Worm (Caenorhabditis elegans) whole organism, L1 larva: ENCODE measurements around the gene rpap-2.

Experiments used
- C04F5.9 ChIP-seq: sonication (generic microtip); optimal IDR thresholded peaks from 2 replicates; lab custom pipeline; 2016; ENCODE audit warnings: missing genetic modification characterization, missing compliant biosample characterization
- C16A3.4 ChIP-seq: fragments of 150-350 bp; optimal IDR thresholded peaks from 2 replicates; lab custom pipeline; 2014; ENCODE audit warnings: missing biosample characterization, missing genetic modification characterization
- F16B12.6 ChIP-seq: fragments of 150-350 bp; optimal IDR thresholded peaks from 2 replicates; lab custom pipeline; 2014; ENCODE audit warnings: missing biosample characterization, missing genetic modification characterization
- Y116A8C.19 ChIP-seq: sonication (generic microtip); optimal IDR thresholded peaks from 2 replicates; lab custom pipeline; 2016; ENCODE audit warnings: missing compliant biosample characterization, missing genetic modification characterization, borderline replicate concordance
- aly-2 ChIP-seq: fragments of 150-350 bp; optimal IDR thresholded peaks from 2 replicates; lab custom pipeline; 2014; ENCODE audit warnings: missing biosample characterization, missing genetic modification characterization
- ama-1 ChIP-seq: fragments of 150-350 bp; optimal IDR thresholded peaks from 2 replicates; lab custom pipeline; 2014
- ceh-63 ChIP-seq: fragments of 200-800 bp; sonication (Bioruptor generic); optimal IDR thresholded peaks from 2 replicates; lab custom pipeline; 2018; ENCODE audit warnings: mild to moderate bottlenecking, missing genetic modification characterization, missing compliant biosample characterization
- ceh-82 ChIP-seq, 3 experiments: fragments of 150-350 bp in 1 of 3; sonication (generic microtip) in 2 of 3; optimal IDR thresholded peaks; 2 replicates each; lab custom pipeline; 2014 to 2017; ENCODE audit warnings: missing biosample characterization in 3 of 3, missing genetic modification characterization in 3 of 3
- ceh-90 ChIP-seq: sonication (generic microtip); optimal IDR thresholded peaks from 2 replicates; lab custom pipeline; 2016; ENCODE audit warnings: missing genetic modification characterization, missing compliant biosample characterization
- ces-1 ChIP-seq: fragments of 150-350 bp; optimal IDR thresholded peaks from 2 replicates; lab custom pipeline; 2014; ENCODE audit warnings: missing biosample characterization, missing genetic modification reagents, missing genetic modification characterization
- dpl-1 ChIP-seq, 3 experiments: fragments of 150-350 bp in 2 of 3; sonication (generic microtip) in 1 of 3; optimal IDR thresholded peaks; 2 replicates each; lab custom pipeline; 2014 to 2017; ENCODE audit warnings: missing biosample characterization in 3 of 3, missing genetic modification characterization in 3 of 3, missing genetic modification reagents in 3 of 3
- efl-1 ChIP-seq, 4 experiments: fragments of 150-350 bp; optimal IDR thresholded peaks in 3 of 4; peaks in 1 of 4; 1 replicate in 1 of 4; 2 replicates in 3 of 4; lab custom pipeline; 2014; ENCODE audit warnings: missing biosample characterization in 2 of 4, missing genetic modification characterization in 2 of 4, missing genetic modification reagents in 2 of 4
- egl-13 ChIP-seq: sonication (generic microtip); optimal IDR thresholded peaks from 2 replicates; lab custom pipeline; 2016; ENCODE audit warnings: missing genotype, missing genetic modification reagents, missing genetic modification characterization, missing compliant biosample characterization
- egl-27 ChIP-seq, 2 experiments: fragments of 150-350 bp in 1 of 2; sonication (generic microtip); optimal IDR thresholded peaks; 3 replicates each; lab custom pipeline; 2017 to 2018; ENCODE audit warnings: missing biosample characterization in 2 of 2, missing genetic modification characterization in 2 of 2, missing genetic modification reagents in 2 of 2
- elt-3 ChIP-seq, 6 experiments: fragments of 150-350 bp in 1 of 6; sonication (generic microtip); optimal IDR thresholded peaks; 2 replicates each; lab custom pipeline; 2017 to 2018; ENCODE audit warnings: missing biosample characterization in 6 of 6, missing genetic modification characterization in 6 of 6, inconsistent platforms in 1 of 6
- fkh-10 ChIP-seq: sonication (generic microtip); optimal IDR thresholded peaks from 2 replicates; lab custom pipeline; 2017; ENCODE audit warnings: missing biosample characterization, missing genetic modification reagents, missing genetic modification characterization
- fkh-4 ChIP-seq: sonication (generic microtip); optimal IDR thresholded peaks from 2 replicates; lab custom pipeline; 2016; ENCODE audit warnings: missing compliant biosample characterization, missing genetic modification characterization, borderline replicate concordance
- fkh-8 ChIP-seq: sonication (generic microtip); optimal IDR thresholded peaks from 2 replicates; lab custom pipeline; 2016; ENCODE audit warnings: mild to moderate bottlenecking, missing genetic modification characterization, missing compliant biosample characterization
- jun-1 ChIP-seq: fragments of 150-350 bp; optimal IDR thresholded peaks from 2 replicates; lab custom pipeline; 2014; ENCODE audit warnings: missing biosample characterization, missing genetic modification reagents, missing genetic modification characterization
- lin-13 ChIP-seq: fragments of 150-350 bp; optimal IDR thresholded peaks from 2 replicates; lab custom pipeline; 2014; ENCODE audit warnings: missing biosample characterization, missing genetic modification reagents, missing genetic modification characterization
- lin-14 ChIP-seq: fragments of 200-800 bp; sonication (Bioruptor generic); optimal IDR thresholded peaks from 2 replicates; lab custom pipeline; 2018; ENCODE audit warnings: mild to moderate bottlenecking, missing genetic modification characterization, moderate library complexity, missing compliant biosample characterization
- lin-15B ChIP-seq: fragments of 150-350 bp; sonication (generic microtip); optimal IDR thresholded peaks from 3 replicates; lab custom pipeline; 2014; ENCODE audit warnings: missing biosample characterization, missing genetic modification characterization
- lsy-2 ChIP-seq, 2 experiments: fragments of 150-350 bp; optimal IDR thresholded peaks; 2 replicates each; lab custom pipeline; 2014; ENCODE audit warnings: missing biosample characterization in 2 of 2, missing genetic modification characterization in 2 of 2
- mab-9 ChIP-seq: fragments of 200-800 bp; sonication (Bioruptor generic); IDR thresholded peaks from 2 replicates; pipeline ENCODE4 v1.3.6; 2022; ENCODE audit warnings: missing genetic modification reagents, missing genetic modification characterization, missing compliant biosample characterization
- mdl-1 ChIP-seq, 2 experiments: fragments of 150-350 bp; optimal IDR thresholded peaks; 2 replicates each; lab custom pipeline; 2014 to 2017; ENCODE audit warnings: missing biosample characterization in 2 of 2, missing genetic modification characterization in 2 of 2, inconsistent platforms in 1 of 2
- mef-2 ChIP-seq: fragments of 150-350 bp; optimal IDR thresholded peaks from 2 replicates; lab custom pipeline; 2014; ENCODE audit warnings: missing biosample characterization, missing genetic modification characterization
- mep-1 ChIP-seq: fragments of 150-350 bp; optimal IDR thresholded peaks from 2 replicates; lab custom pipeline; 2014; ENCODE audit warnings: missing biosample characterization, missing genetic modification characterization
- nhr-19 ChIP-seq: fragments of 200-800 bp; sonication (Bioruptor generic); conservative IDR thresholded peaks from 2 replicates; pipeline ENCODE4 v1.3.6; 2022; ENCODE audit warnings: missing genetic modification characterization, missing compliant biosample characterization
- nhr-20 ChIP-seq: sonication (generic microtip); optimal IDR thresholded peaks from 2 replicates; lab custom pipeline; 2016; ENCODE audit warnings: mild to moderate bottlenecking, missing genetic modification characterization, missing compliant biosample characterization
- nhr-237 ChIP-seq: fragments of 150-350 bp; optimal IDR thresholded peaks from 2 replicates; lab custom pipeline; 2014; ENCODE audit warnings: missing biosample characterization, missing genetic modification characterization
- nhr-47 ChIP-seq: sonication (generic microtip); optimal IDR thresholded peaks from 2 replicates; lab custom pipeline; 2016; ENCODE audit warnings: mild to moderate bottlenecking, missing genetic modification characterization, moderate library complexity, missing compliant biosample characterization
- nhr-76 ChIP-seq: sonication (generic microtip); optimal IDR thresholded peaks from 2 replicates; lab custom pipeline; 2017; ENCODE audit warnings: missing biosample characterization, missing genetic modification characterization
- nhr-77 ChIP-seq: fragments of 150-350 bp; optimal IDR thresholded peaks from 2 replicates; lab custom pipeline; 2014; ENCODE audit warnings: missing biosample characterization, missing genetic modification characterization
- nhr-84 ChIP-seq: sonication (generic microtip); optimal IDR thresholded peaks from 2 replicates; lab custom pipeline; 2017; ENCODE audit warnings: missing biosample characterization, missing genetic modification characterization
- pag-3 ChIP-seq: sonication (generic microtip); optimal IDR thresholded peaks from 2 replicates; lab custom pipeline; 2017; ENCODE audit warnings: missing genetic modification characterization, mild to moderate bottlenecking, missing compliant biosample characterization, antibody characterized with exemption, borderline replicate concordance; ENCODE audit not compliant: insufficient read depth
- pax-3 ChIP-seq: fragments of 200-800 bp; sonication (Bioruptor generic); optimal IDR thresholded peaks from 2 replicates; lab custom pipeline; 2018; ENCODE audit warnings: mild to moderate bottlenecking, missing genetic modification characterization, moderate library complexity, missing compliant biosample characterization
- pqm-1 ChIP-seq: sonication (generic microtip); optimal IDR thresholded peaks from 3 replicates; lab custom pipeline; 2017; ENCODE audit warnings: missing biosample characterization, missing genetic modification characterization
- rnt-1 ChIP-seq: sonication (generic microtip); optimal IDR thresholded peaks from 2 replicates; lab custom pipeline; 2016; ENCODE audit warnings: mild to moderate bottlenecking, missing genetic modification characterization, moderate library complexity, missing compliant biosample characterization
- snpc-4 ChIP-seq: fragments of 150-350 bp; optimal IDR thresholded peaks from 2 replicates; lab custom pipeline; 2014; ENCODE audit warnings: missing biosample characterization, missing genetic modification characterization
- sup-37 ChIP-seq: fragments of 200-800 bp; sonication (Bioruptor generic); optimal IDR thresholded peaks from 2 replicates; lab custom pipeline; 2018; ENCODE audit warnings: mild to moderate bottlenecking, missing genetic modification characterization, missing compliant biosample characterization
- swsn-7 ChIP-seq: sonication (generic microtip); optimal IDR thresholded peaks from 2 replicates; lab custom pipeline; 2016; ENCODE audit warnings: missing genetic modification characterization, missing compliant biosample characterization
- tbx-2 ChIP-seq: sonication (generic microtip); optimal IDR thresholded peaks from 2 replicates; lab custom pipeline; 2016; ENCODE audit warnings: missing genetic modification characterization, missing compliant biosample characterization
- tlp-1 ChIP-seq: fragments of 150-350 bp; optimal IDR thresholded peaks from 2 replicates; lab custom pipeline; 2014; ENCODE audit warnings: missing biosample characterization, missing genetic modification characterization
- xbp-1 ChIP-seq: sonication (generic microtip); optimal IDR thresholded peaks from 2 replicates; lab custom pipeline; 2016; ENCODE audit warnings: missing genetic modification characterization, missing compliant biosample characterization
- zag-1 ChIP-seq: fragments of 150-350 bp; optimal IDR thresholded peaks from 2 replicates; lab custom pipeline; 2014; ENCODE audit warnings: missing biosample characterization, missing genetic modification characterization
- zip-4 ChIP-seq: fragments of 200-800 bp; sonication (Bioruptor generic); optimal IDR thresholded peaks from 2 replicates; lab custom pipeline; 2018; ENCODE audit warnings: mild to moderate bottlenecking, missing genetic modification characterization, moderate library complexity, missing compliant biosample characterization
- ztf-11 ChIP-seq, 2 experiments: sonication (generic microtip); optimal IDR thresholded peaks; 2 replicates each; lab custom pipeline; 2016 to 2017; ENCODE audit warnings: missing genetic modification characterization in 2 of 2, missing biosample characterization in 1 of 2, missing compliant biosample characterization in 1 of 2
- ztf-4 ChIP-seq: fragments of 150-350 bp; optimal IDR thresholded peaks from 2 replicates; lab custom pipeline; 2014; ENCODE audit warnings: missing biosample characterization, missing genetic modification characterization

rpap-2 gene

DNA sequence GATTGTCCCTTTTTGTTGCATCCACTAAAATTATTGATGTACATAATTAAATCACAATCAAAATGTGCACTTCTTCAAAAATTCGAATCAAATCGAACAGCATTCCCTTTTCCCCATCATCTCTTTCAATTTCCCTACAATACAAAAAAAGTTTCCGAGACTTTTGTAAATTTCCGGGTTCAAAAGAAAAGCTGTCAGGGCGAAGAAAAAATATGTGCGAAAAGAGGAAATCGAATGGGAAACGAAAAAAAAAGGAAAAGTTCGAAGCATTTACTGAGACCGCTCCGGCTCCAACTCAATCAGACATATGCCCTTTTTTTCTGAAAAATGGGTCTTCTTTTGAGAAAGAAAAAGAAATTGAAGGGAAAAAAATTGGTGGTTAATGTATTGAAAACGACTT is 18.6 kb upstream of the rpap-2 start:
- TF ChIP-seq egl-27 (tag; optimal IDR thresholded peaks at IDR 0.05; lab: Kevin White, UChicago) = no peak
- TF ChIP-seq lsy-2 (tag; optimal IDR thresholded peaks at IDR 0.05; lab: Kevin White, UChicago) = no peak
- TF ChIP-seq C04F5.9 = no peak
- no peak for TF ChIP-seq nhr-84 (tag; lab: Kevin White, UChicago)
- TF ChIP-seq fkh-8 (tag; lab: Kevin White, UChicago) = no peak
- peak; percentile 38 for TF ChIP-seq lin-14 (GFP tag; lab: Kevin White, UChicago)
- peak; percentile 51 for TF ChIP-seq fkh-10 (GFP tag; lab: Kevin White, UChicago)

DNA sequence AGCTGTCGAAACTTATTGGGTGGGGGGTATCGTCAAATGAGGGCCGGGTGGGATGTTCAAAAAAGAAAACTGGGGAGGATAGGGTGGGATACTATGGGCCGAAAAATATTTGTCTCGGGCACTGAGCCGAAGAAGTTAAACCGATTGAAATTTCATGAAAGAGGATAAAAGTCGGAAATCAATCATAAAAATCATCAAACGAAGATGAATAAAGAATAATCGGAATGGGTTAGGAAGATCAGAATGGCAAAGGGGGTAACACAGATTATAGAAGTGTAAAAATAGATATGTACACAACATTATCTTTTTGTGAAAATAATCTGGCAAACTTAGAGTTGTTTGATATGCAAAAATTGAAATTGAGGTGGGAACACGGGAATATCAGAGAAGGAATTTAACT is 12.2 kb upstream of the rpap-2 start:
- TF ChIP-seq nhr-47 (tag; lab: Kevin White, UChicago) (no peak), ceh-82 (tag; optimal IDR thresholded peaks at IDR 0.05; lab: Kevin White, UChicago) (no peak), lin-13 (GFP tag; lab: Kevin White, UChicago) (no peak), mdl-1 (tag; optimal IDR thresholded peaks at IDR 0.05; lab: Kevin White, UChicago) (no peak), aly-2 (no peak), egl-13 (tag; lab: Kevin White, UChicago) (no peak), elt-3 (tag; optimal IDR thresholded peaks at IDR 0.05; lab: Kevin White, UChicago) (no peak)

DNA sequence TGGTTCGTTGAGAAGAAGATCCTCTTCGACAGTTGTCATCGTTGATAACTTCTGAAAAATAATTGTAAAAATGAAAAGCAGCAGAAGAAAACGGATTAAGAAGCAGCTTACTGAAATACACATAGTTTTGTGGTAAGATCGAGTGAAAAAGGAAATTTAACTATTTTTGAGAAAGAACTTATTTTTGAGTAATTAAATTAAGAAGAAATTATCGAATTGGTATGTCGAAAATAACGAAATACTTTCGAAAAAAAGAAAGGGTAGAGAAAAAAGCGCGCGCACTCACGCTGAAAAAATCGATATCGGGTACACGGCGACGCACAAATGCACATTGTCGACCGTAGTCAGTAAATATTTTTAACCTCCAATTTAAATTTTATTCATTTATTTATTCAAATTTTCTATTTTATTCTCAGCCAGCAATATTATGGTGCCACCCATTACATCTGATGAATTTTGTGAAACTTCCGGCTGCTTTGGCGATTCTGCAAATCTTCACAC is 11.6 kb upstream of the rpap-2 start, which contains the start of the genes ZK643.5 and ZK643.2:
TSS of gene ZK643.5 (minus strand) at position 51 of the 501 bp plus-strand sequence.
TSS of gene ZK643.2 (plus strand) at position 395 of the 501 bp plus-strand sequence.
- no peak for TF ChIP-seq nhr-237 (tag; lab: Kevin White, UChicago)
- peak; percentile 26 to 72 (median 38) for TF ChIP-seq ceh-82 (tag; optimal IDR thresholded peaks at IDR 0.05; lab: Kevin White, UChicago)
- TF ChIP-seq swsn-7 (tag; lab: Kevin White, UChicago) = peak; percentile 74
- peak; percentile 75 to 86 (median 79) for TF ChIP-seq dpl-1 (GFP tag; optimal IDR thresholded peaks at IDR 0.05; lab: Kevin White, UChicago)
- no peak for TF ChIP-seq pqm-1 (tag; lab: Kevin White, UChicago)
- no peak for TF ChIP-seq mab-9
- no peak for TF ChIP-seq nhr-77 (tag; lab: Kevin White, UChicago)
- no peak for TF ChIP-seq lin-13 (GFP tag; lab: Kevin White, UChicago)
- peak; percentile 63 for TF ChIP-seq nhr-19 (GFP tag; lab: Robert Waterston, UW)
- no peak for TF ChIP-seq nhr-76
- TF ChIP-seq aly-2 = no peak
- no peak for TF ChIP-seq pax-3
- no peak for TF ChIP-seq fkh-4
- TF ChIP-seq zag-1 (tag; lab: Kevin White, UChicago) = no peak
- peak; percentile 68 for TF ChIP-seq rnt-1 (tag; lab: Kevin White, UChicago)
- peak; percentile 37 for TF ChIP-seq lin-15B (tag; lab: Kevin White, UChicago)
- peak; percentile 70 for TF ChIP-seq lin-14 (GFP tag; lab: Kevin White, UChicago)
- TF ChIP-seq jun-1 (tag; lab: Kevin White, UChicago) = no peak
- TF ChIP-seq egl-13 (tag; lab: Kevin White, UChicago) = peak; percentile 65
- peak; percentile 87 for TF ChIP-seq F16B12.6
- no peak for TF ChIP-seq pag-3 (tag; lab: Kevin White, UChicago)
- TF ChIP-seq lsy-2 (tag; optimal IDR thresholded peaks at IDR 0.05; lab: Kevin White, UChicago) = peak; percentile 92 to 98
- no peak for TF ChIP-seq ceh-90 (tag; lab: Kevin White, UChicago)
- no peak for TF ChIP-seq zip-4 (GFP tag; lab: Kevin White, UChicago)
- TF ChIP-seq tbx-2 (tag; lab: Kevin White, UChicago) = peak; percentile 72
- no peak for TF ChIP-seq snpc-4
- no peak for TF ChIP-seq ces-1 (GFP tag; lab: Kevin White, UChicago)
- peak; percentile 11 for TF ChIP-seq ztf-4 (tag; lab: Kevin White, UChicago)
- no peak for TF ChIP-seq mef-2 (tag; lab: Kevin White, UChicago)
- TF ChIP-seq ama-1 (lab: Kevin White, UChicago) = no peak
- peak; percentile 73 for TF ChIP-seq xbp-1 (tag; lab: Kevin White, UChicago)
- TF ChIP-seq mep-1 (tag; lab: Kevin White, UChicago) = peak; percentile 72
- no peak for TF ChIP-seq ceh-63 (GFP tag; lab: Kevin White, UChicago)
- TF ChIP-seq Y116A8C.19 = no peak
- TF ChIP-seq sup-37 (GFP tag; lab: Kevin White, UChicago) = no peak
- TF ChIP-seq C16A3.4 = peak; percentile 66
- TF ChIP-seq efl-1 (optimal IDR thresholded peaks at IDR 0.05; lab: Kevin White, UChicago) = peak; percentile 57 to 79
- peak; percentile 82 to 96 for TF ChIP-seq efl-1 (GFP tag; optimal IDR thresholded peaks at IDR 0.05 in 1 of 2; lab: Kevin White, UChicago)
- no peak for TF ChIP-seq tlp-1
- peak in 1 of 2 experiments; percentile 7 for TF ChIP-seq ztf-11 (tag; optimal IDR thresholded peaks at IDR 0.05; lab: Kevin White, UChicago)
- TF ChIP-seq nhr-20 (tag; lab: Kevin White, UChicago) = peak; percentile 74
